Fruit fly (Drosophila melanogaster) whole organism, embryonic: ENCODE data around the gene Als2.

Source experiments
- ATbp ChIP-seq: fragments of 200-800 bp; sonication (Bioruptor generic); optimal IDR thresholded peaks from 2 replicates; lab custom pipeline; 2017; ENCODE audit warnings: missing biosample characterization, mild to moderate bottlenecking, missing genetic modification characterization, missing genetic modification reagents
- Blimp-1 ChIP-seq: fragments of 200-800 bp; sonication (Bioruptor generic); optimal IDR thresholded peaks from 3 replicates; lab custom pipeline; 2018; ENCODE audit warnings: missing biosample characterization, missing genetic modification characterization, mild to moderate bottlenecking, moderate library complexity, missing genetic modification reagents
- CG10979 ChIP-seq: fragments of 200-800 bp; sonication (Bioruptor generic); optimal IDR thresholded peaks from 2 replicates; lab custom pipeline; 2018; ENCODE audit warnings: missing biosample characterization, mild to moderate bottlenecking, missing genetic modification characterization, moderate library complexity
- CG11247 ChIP-seq: fragments of 200-800 bp; sonication (Bioruptor generic); IDR thresholded peaks from 2 replicates; pipeline ENCODE4 v1.3.6; 2022; ENCODE audit warnings: missing biosample characterization, missing genetic modification characterization
- CG1529 ChIP-seq: fragments of 200-800 bp; sonication (Bioruptor generic); optimal IDR thresholded peaks from 3 replicates; lab custom pipeline; 2018; ENCODE audit warnings: missing biosample characterization, missing genetic modification characterization
- CG1603 ChIP-seq: fragments of 200-800 bp; sonication (Bioruptor generic); optimal IDR thresholded peaks from 2 replicates; lab custom pipeline; 2019; ENCODE audit warnings: missing biosample characterization, mild to moderate bottlenecking, missing genetic modification characterization, moderate library complexity
- CG16779 ChIP-seq: fragments of 200-800 bp; sonication (Bioruptor generic); IDR thresholded peaks from 2 replicates; pipeline ENCODE4 v1.3.6; 2022; ENCODE audit warnings: missing biosample characterization, missing genetic modification characterization
- CG2199 ChIP-seq: fragments of 200-800 bp; sonication (Bioruptor generic); IDR thresholded peaks from 3 replicates; pipeline ENCODE4 v1.3.6; 2022; ENCODE audit warnings: missing biosample characterization, missing genetic modification characterization
- CG2889 ChIP-seq: fragments of 200-800 bp; sonication (Bioruptor generic); IDR thresholded peaks from 3 replicates; pipeline ENCODE4 v1.3.6; 2022; ENCODE audit warnings: missing biosample characterization, missing genetic modification characterization
- CG3407 ChIP-seq: fragments of 200-800 bp; sonication (Bioruptor generic); optimal IDR thresholded peaks from 2 replicates; lab custom pipeline; 2018; ENCODE audit warnings: missing biosample characterization, mild to moderate bottlenecking, missing genetic modification characterization
- CG3995 ChIP-seq: fragments of 200-800 bp; sonication (Bioruptor generic); optimal IDR thresholded peaks from 3 replicates; lab custom pipeline; 2016; ENCODE audit warnings: missing biosample characterization, missing genetic modification characterization
- CG8388 ChIP-seq: fragments of 200-800 bp; sonication (Bioruptor generic); optimal IDR thresholded peaks from 2 replicates; lab custom pipeline; 2019; ENCODE audit warnings: missing biosample characterization, mild to moderate bottlenecking, missing genetic modification characterization, moderate library complexity
- CG9797 ChIP-seq: fragments of 200-800 bp; sonication (Bioruptor generic); optimal IDR thresholded peaks from 3 replicates; lab custom pipeline; 2018; ENCODE audit warnings: missing biosample characterization, mild to moderate bottlenecking, missing genetic modification characterization
- D19A ChIP-seq: fragments of 200-800 bp; optimal IDR thresholded peaks from 3 replicates; lab custom pipeline; 2019; ENCODE audit warnings: missing biosample characterization, mild to moderate bottlenecking, missing genetic modification characterization, moderate library complexity
- NC2α ChIP-seq: fragments of 200-800 bp; sonication (Bioruptor generic); optimal IDR thresholded peaks from 2 replicates; lab custom pipeline; 2016; ENCODE audit warnings: missing biosample characterization, missing genetic modification characterization
- Nf-YA ChIP-seq: fragments of 200-800 bp; sonication (Bioruptor generic); IDR thresholded peaks from 2 replicates; pipeline ENCODE4 v1.3.6; 2022; ENCODE audit warnings: missing biosample characterization, missing genetic modification characterization
- Tbp ChIP-seq: fragments of >200 bp; optimal IDR thresholded peaks from 2 replicates; lab custom pipeline; 2018; ENCODE audit warnings: missing biosample characterization, missing genetic modification characterization
- Xrp1 ChIP-seq: fragments of 200-800 bp; sonication (Bioruptor generic); IDR thresholded peaks from 2 replicates; pipeline ENCODE4 v1.3.6; 2022; ENCODE audit warnings: missing biosample characterization, missing genetic modification characterization
- bsh ChIP-seq, 2 experiments: fragments of 200-800 bp; sonication (Bioruptor generic); optimal IDR thresholded peaks; 2 replicates each; lab custom pipeline; 2017 to 2018; ENCODE audit warnings: mild to moderate bottlenecking in 2 of 2, missing biosample characterization in 2 of 2, missing genetic modification characterization in 2 of 2, moderate library complexity in 1 of 2
- ci ChIP-seq: fragments of 200-800 bp; sonication (Bioruptor generic); IDR thresholded peaks from 3 replicates; pipeline ENCODE4 v1.3.6; 2022; ENCODE audit warnings: missing biosample characterization, missing genetic modification characterization
- corto ChIP-seq: fragments of 200-800 bp; sonication (Bioruptor generic); optimal IDR thresholded peaks from 2 replicates; lab custom pipeline; 2016; ENCODE audit warnings: missing biosample characterization, mild to moderate bottlenecking, missing genetic modification characterization, moderate library complexity
- eyg ChIP-seq: fragments of 200-800 bp; sonication (Bioruptor generic); optimal IDR thresholded peaks from 3 replicates; lab custom pipeline; 2016; ENCODE audit warnings: missing biosample characterization, missing genetic modification characterization
- grau ChIP-seq: fragments of 200-800 bp; optimal IDR thresholded peaks from 3 replicates; lab custom pipeline; 2019; ENCODE audit warnings: missing biosample characterization, mild to moderate bottlenecking, missing genetic modification characterization, moderate library complexity
- h ChIP-seq: fragments of >200 bp; optimal IDR thresholded peaks from 2 replicates; lab custom pipeline; 2017
- inv ChIP-seq: fragments of 200-800 bp; sonication (Bioruptor generic); IDR thresholded peaks from 2 replicates; pipeline ENCODE4 v1.3.6; 2022; ENCODE audit warnings: missing biosample characterization, missing genetic modification characterization; ENCODE audit not compliant: partially characterized antibody
- jumu ChIP-seq: fragments of 200-800 bp; sonication (Bioruptor generic); optimal IDR thresholded peaks from 3 replicates; lab custom pipeline; 2016; ENCODE audit warnings: missing biosample characterization, missing genetic modification characterization
- lbe ChIP-seq: fragments of 200-800 bp; sonication (Bioruptor generic); optimal IDR thresholded peaks from 2 replicates; lab custom pipeline; 2016; ENCODE audit warnings: missing biosample characterization, mild to moderate bottlenecking, missing genetic modification characterization
- lola ChIP-seq, 3 experiments: fragments of >200 bp in 2 of 3; fragments of 200-800 bp in 1 of 3; sonication (Bioruptor generic) in 1 of 3; optimal IDR thresholded peaks; 2 replicates each; lab custom pipeline; 2017 to 2019; ENCODE audit warnings: missing biosample characterization in 3 of 3, missing genetic modification characterization in 3 of 3, mild to moderate bottlenecking in 1 of 3, moderate library complexity in 1 of 3
- nom ChIP-seq: fragments of 200-800 bp; sonication (Bioruptor generic); optimal IDR thresholded peaks from 2 replicates; lab custom pipeline; 2017; ENCODE audit warnings: missing biosample characterization, missing genetic modification characterization, mild to moderate bottlenecking, moderate library complexity, missing genetic modification reagents
- pan ChIP-seq, 4 experiments: fragments of >200 bp in 3 of 4; fragments of 200-800 bp in 1 of 4; sonication (Bioruptor generic) in 1 of 4; optimal IDR thresholded peaks in 3 of 4; IDR thresholded peaks in 1 of 4; 2 replicates each; pipeline versions ENCODE4 v1.3.6 to Lab custom; 2017 to 2022; ENCODE audit warnings: missing biosample characterization in 2 of 4, missing genetic modification characterization in 2 of 4, mixed read lengths in 1 of 4
- pb ChIP-seq: fragments of 200-800 bp; sonication (Bioruptor generic); optimal IDR thresholded peaks from 3 replicates; lab custom pipeline; 2016; ENCODE audit warnings: missing biosample characterization, missing genetic modification characterization
- run ChIP-seq: fragments of 200-800 bp; sonication (Bioruptor generic); optimal IDR thresholded peaks from 3 replicates; lab custom pipeline; 2018; ENCODE audit warnings: missing biosample characterization, mild to moderate bottlenecking, missing genetic modification characterization
- sd ChIP-seq: fragments of 200-800 bp; sonication (Bioruptor generic); optimal IDR thresholded peaks from 3 replicates; lab custom pipeline; 2018; ENCODE audit warnings: missing biosample characterization, mild to moderate bottlenecking, missing genetic modification characterization, moderate library complexity
- sens ChIP-seq: fragments of 200-800 bp; sonication (Bioruptor generic); peaks from one replicate; lab custom pipeline; 2016; ENCODE audit warnings: missing biosample characterization, missing genetic modification characterization
- ssp ChIP-seq: fragments of 200-800 bp; sonication (Bioruptor generic); IDR thresholded peaks from 2 replicates; pipeline ENCODE4 v1.3.6; 2022; ENCODE audit warnings: missing biosample characterization, missing genetic modification characterization
- tio ChIP-seq: fragments of 200-800 bp; sonication (Bioruptor generic); optimal IDR thresholded peaks from 2 replicates; lab custom pipeline; 2017; ENCODE audit warnings: missing biosample characterization, missing genetic modification characterization, inconsistent platforms
- twi ChIP-seq: fragments of 200-800 bp; optimal IDR thresholded peaks from 2 replicates; lab custom pipeline; 2019; ENCODE audit warnings: missing biosample characterization, mild to moderate bottlenecking, missing genetic modification characterization, moderate library complexity

Als2 gene

dm6 chr3L:21727013-21727727, 47.6 kb upstream of the Als2 start (continued):
- TF ChIP-seq grau (tag; lab: Kevin White, UChicago), result no peak
- peak; percentile 63 for TF ChIP-seq twi (tag; lab: Kevin White, UChicago)
- no peak for TF ChIP-seq Xrp1 (GFP tag; lab: Robert Waterston, UW)
- 0 out of 3 replicates have a peak, but pooled peaks have one; percentile 29 for TF ChIP-seq ci (GFP tag; lab: Robert Waterston, UW)
- TF ChIP-seq ATbp (GFP tag; lab: Kevin White, UChicago), result peak; percentile 12
- peak; percentile 15 for TF ChIP-seq D19A (tag; lab: Kevin White, UChicago)
- TF ChIP-seq CG10979 (tag; lab: Kevin White, UChicago), result peak; percentile 65

dm6 chr3L:21720869-21721268, 41.3 kb upstream of the Als2 start:
- TF ChIP-seq bsh (GFP tag; optimal IDR thresholded peaks at IDR 0.05; lab: Kevin White, UChicago) (peak in 1 of 2 experiments; percentile 19), CG3995 (GFP tag; lab: Kevin White, UChicago) (no peak)
- TF ChIP-seq, all 482 proteins: peak for 1

dm6 chr3L:21718233-21718632, 38.7 kb upstream of the Als2 start:
- no peak for TF ChIP-seq jumu (GFP tag; lab: Kevin White, UChicago)
- peak; percentile 10 for TF ChIP-seq CG11247 (GFP tag; lab: Robert Waterston, UW)
- TF ChIP-seq ssp, result 0 out of 2 replicates have a peak, but pooled peaks have one; percentile 11
- no peak for TF ChIP-seq pan (optimal IDR thresholded peaks at IDR 0.05; lab: Kevin White, UChicago)
- no peak for TF ChIP-seq pan (GFP tag; optimal IDR thresholded peaks at IDR 0.05 in 1 of 2, IDR thresholded peaks at IDR 0.05 in 1 of 2)

dm6 chr3L:21715974-21716373, 36.4 kb upstream of the Als2 start:
- TF ChIP-seq h (lab: Kevin White, UChicago), result no peak
- TF ChIP-seq CG2889 (GFP tag; lab: Robert Waterston, UW), result no peak
- TF ChIP-seq CG16779 (GFP tag; lab: Robert Waterston, UW), result no peak
- TF ChIP-seq inv (GFP tag; lab: Robert Waterston, UW), result no peak
- peak; percentile 40 for TF ChIP-seq sens (GFP tag; lab: Kevin White, UChicago)
- TF ChIP-seq, all 482 proteins: peak for 1

- TF ChIP-seq run (tag; lab: Kevin White, UChicago), result no peak
- TF ChIP-seq Blimp-1, result no peak
- TF ChIP-seq eyg (GFP tag; lab: Kevin White, UChicago), result no peak
- peak; percentile 57 for TF ChIP-seq sens (GFP tag; lab: Kevin White, UChicago)
- TF ChIP-seq CG9797 (GFP tag; lab: Kevin White, UChicago), result no peak
- TF ChIP-seq nom (GFP tag; lab: Kevin White, UChicago), result peak; percentile 79
- TF ChIP-seq CG3407 (GFP tag; lab: Kevin White, UChicago), result no peak
- no peak for TF ChIP-seq CG2889 (GFP tag; lab: Robert Waterston, UW)
- TF ChIP-seq corto (GFP tag; lab: Kevin White, UChicago), result peak; percentile 31
- TF ChIP-seq CG8388, result no peak
- TF ChIP-seq h (lab: Kevin White, UChicago), result no peak
- no peak for TF ChIP-seq CG1529 (GFP tag; lab: Kevin White, UChicago)
- no peak for TF ChIP-seq CG2199 (GFP tag; lab: Robert Waterston, UW)
- TF ChIP-seq tio, result no peak
- peak in 1 of 3 experiments; percentile 4 for TF ChIP-seq lola (GFP tag; optimal IDR thresholded peaks at IDR 0.05; lab: Kevin White, UChicago)
- peak in 1 of 2 experiments; percentile 85 for TF ChIP-seq bsh (GFP tag; optimal IDR thresholded peaks at IDR 0.05; lab: Kevin White, UChicago)
- no peak for TF ChIP-seq CG1603 (tag; lab: Kevin White, UChicago)
- peak; percentile 64 for TF ChIP-seq lbe (GFP tag; lab: Kevin White, UChicago)
- TF ChIP-seq sd, result no peak
- TF ChIP-seq NC2α, result no peak
- TF ChIP-seq pb (GFP tag; lab: Kevin White, UChicago), result no peak
- TF ChIP-seq Nf-YA, result no peak
- no peak for TF ChIP-seq Tbp (GFP tag; lab: Kevin White, UChicago)
These were observed 30.4 kb upstream of the Als2 start for dm6 chr3L:21709785-21710591.
